Fruit fly (Drosophila melanogaster) whole organism, prepupa: ENCODE data around the gene Setd3.

Experiments used
- Blimp-1 ChIP-seq: fragments of 200-800 bp; sonication (Bioruptor generic); optimal IDR thresholded peaks from 3 replicates; lab custom pipeline; 2017; ENCODE audit warnings: missing biosample characterization, missing genetic modification characterization, mild to moderate bottlenecking, moderate library complexity, missing genetic modification reagents
- CG10631 ChIP-seq: fragments of 200-800 bp; sonication (Bioruptor generic); optimal IDR thresholded peaks from 2 replicates; lab custom pipeline; 2016; ENCODE audit warnings: missing biosample characterization, missing genetic modification characterization
- CG10669 ChIP-seq: fragments of 200-800 bp; sonication (Bioruptor generic); optimal IDR thresholded peaks from 3 replicates; lab custom pipeline; 2018; ENCODE audit warnings: missing biosample characterization, mild to moderate bottlenecking, missing genetic modification characterization, moderate library complexity
- CG11294 ChIP-seq: fragments of 200-800 bp; sonication (Bioruptor generic); IDR thresholded peaks from 2 replicates; pipeline ENCODE4 v1.3.6; 2022; ENCODE audit warnings: missing biosample characterization, missing genetic modification characterization
- CG11762 ChIP-seq: fragments of 200-800 bp; sonication (Bioruptor generic); optimal IDR thresholded peaks from 3 replicates; lab custom pipeline; 2016; ENCODE audit warnings: missing biosample characterization, missing genetic modification characterization; ENCODE audit not compliant: insufficient read depth
- CG11902 ChIP-seq: fragments of 200-800 bp; sonication (Bioruptor generic); optimal IDR thresholded peaks from 3 replicates; lab custom pipeline; 2016; ENCODE audit warnings: missing biosample characterization, missing genetic modification characterization
- CG15336 ChIP-seq: fragments of 200-800 bp; sonication (Bioruptor generic); IDR thresholded peaks from 2 replicates; pipeline ENCODE4 v1.3.6; 2022; ENCODE audit warnings: missing biosample characterization, missing genetic modification characterization
- CG1621 ChIP-seq: fragments of 200-800 bp; sonication (Bioruptor generic); optimal IDR thresholded peaks from 3 replicates; lab custom pipeline; 2018; ENCODE audit warnings: missing biosample characterization, mild to moderate bottlenecking, missing genetic modification characterization
- CG16779 ChIP-seq: fragments of 200-800 bp; sonication (Bioruptor generic); optimal IDR thresholded peaks from 3 replicates; lab custom pipeline; 2017; ENCODE audit warnings: missing biosample characterization, mild to moderate bottlenecking, missing genetic modification characterization
- CG3032 ChIP-seq: fragments of 200-800 bp; optimal IDR thresholded peaks from 2 replicates; lab custom pipeline; 2019; ENCODE audit warnings: missing biosample characterization, mild to moderate bottlenecking, missing genetic modification characterization, moderate library complexity
- CG32006 ChIP-seq: fragments of 200-800 bp; sonication (Bioruptor generic); optimal IDR thresholded peaks from 3 replicates; lab custom pipeline; 2017; ENCODE audit warnings: missing biosample characterization, mild to moderate bottlenecking, missing genetic modification characterization
- CG34406 ChIP-seq: fragments of 200-800 bp; sonication (Bioruptor generic); optimal IDR thresholded peaks from 3 replicates; lab custom pipeline; 2016; ENCODE audit warnings: missing biosample characterization, missing genetic modification characterization
- CG3919 ChIP-seq: fragments of 200-800 bp; sonication (Bioruptor generic); optimal IDR thresholded peaks from 3 replicates; lab custom pipeline; 2016; ENCODE audit warnings: missing biosample characterization, missing genetic modification characterization
- CG4318 ChIP-seq: fragments of 200-800 bp; sonication (Bioruptor generic); optimal IDR thresholded peaks from 3 replicates; lab custom pipeline; 2017; ENCODE audit warnings: missing biosample characterization, mild to moderate bottlenecking, missing genetic modification characterization
- CG6163 ChIP-seq: fragments of 200-800 bp; sonication (Bioruptor generic); IDR thresholded peaks from 3 replicates; pipeline ENCODE4 v1.3.6; 2022; ENCODE audit warnings: missing biosample characterization, missing genetic modification characterization
- CG6792 ChIP-seq: fragments of 200-800 bp; sonication (Bioruptor generic); optimal IDR thresholded peaks from 3 replicates; lab custom pipeline; 2016; ENCODE audit warnings: missing biosample characterization, missing genetic modification characterization
- CG6854 ChIP-seq: fragments of 200-800 bp; sonication (Bioruptor generic); optimal IDR thresholded peaks from 2 replicates; lab custom pipeline; 2017; ENCODE audit warnings: missing biosample characterization, mild to moderate bottlenecking, missing genetic modification characterization
- CG8119 ChIP-seq: fragments of 200-800 bp; sonication (Bioruptor generic); IDR thresholded peaks from 3 replicates; pipeline ENCODE4 v1.3.6; 2022; ENCODE audit warnings: missing biosample characterization, missing genetic modification characterization
- CG8319 ChIP-seq: fragments of 200-800 bp; sonication (Bioruptor generic); optimal IDR thresholded peaks from 3 replicates; lab custom pipeline; 2016; ENCODE audit warnings: missing biosample characterization, missing genetic modification characterization
- CG8632 ChIP-seq: fragments of 200-800 bp; sonication (Bioruptor generic); optimal IDR thresholded peaks from 3 replicates; lab custom pipeline; 2016; ENCODE audit warnings: missing biosample characterization, missing genetic modification characterization
- CG9139 ChIP-seq: fragments of 200-800 bp; sonication (Bioruptor generic); optimal IDR thresholded peaks from 3 replicates; lab custom pipeline; 2017; ENCODE audit warnings: missing biosample characterization, mild to moderate bottlenecking, missing genetic modification characterization
- Eip75B ChIP-seq: fragments of 200-800 bp; sonication (Bioruptor generic); optimal IDR thresholded peaks from 3 replicates; lab custom pipeline; 2016; ENCODE audit warnings: missing biosample characterization, missing genetic modification characterization
- Eip78C ChIP-seq: fragments of 200-800 bp; sonication (Bioruptor generic); peaks from one replicate; lab custom pipeline; 2016; ENCODE audit warnings: missing biosample characterization, missing genetic modification characterization
- Ets21C ChIP-seq: fragments of 200-800 bp; sonication (Bioruptor generic); optimal IDR thresholded peaks from 3 replicates; lab custom pipeline; 2016; ENCODE audit warnings: missing biosample characterization, missing genetic modification characterization
- Ets96B ChIP-seq: fragments of 200-800 bp; optimal IDR thresholded peaks from 2 replicates; lab custom pipeline; 2019; ENCODE audit warnings: missing biosample characterization, mild to moderate bottlenecking, missing genetic modification characterization, moderate library complexity
- Gug ChIP-seq: fragments of 200-800 bp; sonication (Bioruptor generic); IDR thresholded peaks from 2 replicates; pipeline ENCODE4 v1.3.6; 2022; ENCODE audit warnings: missing biosample characterization, missing genetic modification characterization
- Hr38 ChIP-seq: sonication (Bioruptor generic); optimal IDR thresholded peaks from 2 replicates; lab custom pipeline; 2016; ENCODE audit warnings: missing biosample characterization, missing genetic modification characterization
- Hr39 ChIP-seq: fragments of 200-800 bp; sonication (Bioruptor generic); optimal IDR thresholded peaks from 2 replicates; lab custom pipeline; 2016; ENCODE audit warnings: missing biosample characterization, missing genetic modification characterization
- Lpt ChIP-seq: fragments of 200-800 bp; sonication (Bioruptor generic); optimal IDR thresholded peaks from 3 replicates; lab custom pipeline; 2016; ENCODE audit warnings: missing biosample characterization, missing genetic modification characterization
- Met ChIP-seq: fragments of 200-800 bp; sonication (Bioruptor generic); optimal IDR thresholded peaks from 3 replicates; lab custom pipeline; 2016; ENCODE audit warnings: missing biosample characterization, missing genetic modification characterization
- OdsH ChIP-seq: fragments of 200-800 bp; sonication (Bioruptor generic); optimal IDR thresholded peaks from 3 replicates; lab custom pipeline; 2016; ENCODE audit warnings: missing biosample characterization, missing genetic modification characterization
- Sox14 ChIP-seq: fragments of 200-800 bp; sonication (Bioruptor generic); optimal IDR thresholded peaks from 3 replicates; lab custom pipeline; 2016; ENCODE audit warnings: missing biosample characterization, missing genetic modification characterization
- Sox15 ChIP-seq: fragments of 200-800 bp; sonication (Bioruptor generic); optimal IDR thresholded peaks from 3 replicates; lab custom pipeline; 2016; ENCODE audit warnings: missing biosample characterization, missing genetic modification characterization
- achi ChIP-seq: fragments of 200-800 bp; sonication (Bioruptor generic); optimal IDR thresholded peaks from 3 replicates; lab custom pipeline; 2016; ENCODE audit warnings: missing biosample characterization, missing genetic modification characterization
- cyc ChIP-seq: fragments of 200-800 bp; sonication (Bioruptor generic); optimal IDR thresholded peaks from 3 replicates; lab custom pipeline; 2016; ENCODE audit warnings: missing biosample characterization, missing genetic modification characterization
- dac ChIP-seq: fragments of 200-800 bp; sonication (Bioruptor generic); optimal IDR thresholded peaks from 2 replicates; lab custom pipeline; 2017; ENCODE audit warnings: missing biosample characterization, mild to moderate bottlenecking, missing genetic modification characterization
- eg ChIP-seq: fragments of 200-800 bp; sonication (Bioruptor generic); IDR thresholded peaks from 3 replicates; pipeline ENCODE4 v1.3.6; 2022; ENCODE audit warnings: missing biosample characterization, missing genetic modification characterization
- esn ChIP-seq: fragments of 200-800 bp; sonication (Bioruptor generic); optimal IDR thresholded peaks from 2 replicates; lab custom pipeline; 2016; ENCODE audit warnings: missing biosample characterization, mild to moderate bottlenecking, missing genetic modification characterization, moderate library complexity
- fd85E ChIP-seq: fragments of 200-800 bp; sonication (Bioruptor generic); optimal IDR thresholded peaks from 3 replicates; lab custom pipeline; 2016; ENCODE audit warnings: missing biosample characterization, missing genetic modification characterization
- fkh ChIP-seq: fragments of 200-800 bp; sonication (Bioruptor generic); optimal IDR thresholded peaks from 3 replicates; lab custom pipeline; 2017; ENCODE audit warnings: missing biosample characterization, mild to moderate bottlenecking, missing genetic modification characterization, moderate library complexity
- net ChIP-seq: fragments of 200-800 bp; sonication (Bioruptor generic); optimal IDR thresholded peaks from 3 replicates; lab custom pipeline; 2016; ENCODE audit warnings: missing biosample characterization, missing genetic modification characterization
- pdm3 ChIP-seq: fragments of 200-800 bp; sonication (Bioruptor generic); optimal IDR thresholded peaks from 3 replicates; lab custom pipeline; 2016; ENCODE audit warnings: missing biosample characterization, missing genetic modification characterization
- salr ChIP-seq, 2 experiments: fragments of 200-800 bp; sonication (Bioruptor generic); optimal IDR thresholded peaks; 3 replicates each; lab custom pipeline; 2016 to 2018; ENCODE audit warnings: missing biosample characterization in 2 of 2, missing genetic modification characterization in 2 of 2, mild to moderate bottlenecking in 1 of 2
- spab ChIP-seq: fragments of 200-800 bp; sonication (Bioruptor generic); optimal IDR thresholded peaks from 2 replicates; lab custom pipeline; 2017; ENCODE audit warnings: missing biosample characterization, mild to moderate bottlenecking, missing genetic modification characterization, missing genetic modification reagents
- svp ChIP-seq: fragments of 200-800 bp; sonication (Bioruptor generic); peaks from one replicate; lab custom pipeline; 2016; ENCODE audit warnings: missing biosample characterization, missing genetic modification characterization
- topi ChIP-seq: fragments of 200-800 bp; sonication (Bioruptor generic); optimal IDR thresholded peaks from 3 replicates; lab custom pipeline; 2016; ENCODE audit warnings: missing biosample characterization, missing genetic modification characterization
- vri ChIP-seq: fragments of 200-800 bp; sonication (Bioruptor generic); optimal IDR thresholded peaks from 3 replicates; lab custom pipeline; 2016; ENCODE audit warnings: missing biosample characterization, mild to moderate bottlenecking, missing genetic modification characterization

Setd3 gene

DNA sequence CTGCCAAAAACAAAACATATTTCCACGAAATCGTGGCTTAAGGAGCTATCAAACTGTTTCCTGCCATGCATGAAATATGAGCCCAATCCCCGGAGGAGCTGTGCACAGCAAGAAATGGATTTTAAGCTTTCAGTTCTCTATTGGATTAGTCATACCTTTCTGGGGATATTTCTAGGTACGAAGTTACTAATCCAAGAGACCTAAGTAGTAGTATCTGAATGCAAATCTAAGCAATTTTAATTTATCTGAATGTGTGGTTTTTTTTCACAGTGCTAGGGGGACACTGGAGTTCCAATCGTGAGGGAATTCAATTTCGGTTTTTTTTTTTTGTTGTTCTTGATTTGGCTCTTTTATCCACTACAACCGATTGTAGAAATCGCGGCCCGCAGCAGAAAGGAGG, 7.8 kb upstream of the Setd3 start (continued):
- peak; percentile 13 for TF ChIP-seq net (GFP tag; lab: Kevin White, UChicago)
- peak; percentile 28; the same call in 1 of the 3 replicates for TF ChIP-seq eg
- peak; percentile 31 for TF ChIP-seq Hr39 (GFP tag; lab: Kevin White, UChicago)
- no peak for TF ChIP-seq CG4318
- peak; percentile 37 for TF ChIP-seq CG10669 (GFP tag; lab: Kevin White, UChicago)
- no peak for TF ChIP-seq Lpt (GFP tag; lab: Kevin White, UChicago)
- peak; percentile 20 for TF ChIP-seq CG1621 (tag; lab: Kevin White, UChicago)
- TF ChIP-seq CG8319 (GFP tag; lab: Kevin White, UChicago), result no peak
- TF ChIP-seq svp (GFP tag; lab: Kevin White, UChicago), result peak; percentile 76
- peak; percentile 50 for TF ChIP-seq esn (GFP tag; lab: Kevin White, UChicago)
- TF ChIP-seq achi (GFP tag; lab: Kevin White, UChicago), result peak; percentile 3
- TF ChIP-seq CG3919, result peak; percentile 49
- TF ChIP-seq CG11902, result no peak
- TF ChIP-seq dac (GFP tag; lab: Kevin White, UChicago), result no peak
- no peak for TF ChIP-seq CG9139 (GFP tag; lab: Kevin White, UChicago)
- no peak for TF ChIP-seq CG34406 (GFP tag; lab: Kevin White, UChicago)
- TF ChIP-seq CG3032, result peak; percentile 53
- no peak for TF ChIP-seq Blimp-1
- TF ChIP-seq Sox14 (GFP tag; lab: Kevin White, UChicago), result peak; percentile 35
- no peak for TF ChIP-seq CG16779 (tag; lab: Kevin White, UChicago)
- TF ChIP-seq salr (GFP tag; optimal IDR thresholded peaks at IDR 0.05; lab: Kevin White, UChicago), result no peak
- no peak for TF ChIP-seq fkh (GFP tag; lab: Kevin White, UChicago)
- TF ChIP-seq CG32006 (GFP tag; lab: Kevin White, UChicago), result peak; percentile 36
- peak; percentile 2 for TF ChIP-seq cyc
- TF ChIP-seq CG15336 (GFP tag; lab: Robert Waterston, UW), result peak; percentile 41; the same call in 1 of the 2 replicates
- TF ChIP-seq Eip78C, result peak; percentile 79
- peak; percentile 0 for TF ChIP-seq CG8632 (GFP tag; lab: Kevin White, UChicago)
- peak; percentile 21 for TF ChIP-seq Eip75B (GFP tag; lab: Kevin White, UChicago)
- TF ChIP-seq CG11294 (GFP tag; lab: Robert Waterston, UW), result no peak
- peak; percentile 66; the same call in 2 of the 3 replicates for TF ChIP-seq CG6163 (GFP tag; lab: Robert Waterston, UW)
- peak; percentile 47 for TF ChIP-seq Met (GFP tag; lab: Kevin White, UChicago)
- peak; percentile 38 for TF ChIP-seq Ets96B
- no peak for TF ChIP-seq Ets21C
- TF ChIP-seq CG11762 (GFP tag; lab: Kevin White, UChicago), result no peak

DNA sequence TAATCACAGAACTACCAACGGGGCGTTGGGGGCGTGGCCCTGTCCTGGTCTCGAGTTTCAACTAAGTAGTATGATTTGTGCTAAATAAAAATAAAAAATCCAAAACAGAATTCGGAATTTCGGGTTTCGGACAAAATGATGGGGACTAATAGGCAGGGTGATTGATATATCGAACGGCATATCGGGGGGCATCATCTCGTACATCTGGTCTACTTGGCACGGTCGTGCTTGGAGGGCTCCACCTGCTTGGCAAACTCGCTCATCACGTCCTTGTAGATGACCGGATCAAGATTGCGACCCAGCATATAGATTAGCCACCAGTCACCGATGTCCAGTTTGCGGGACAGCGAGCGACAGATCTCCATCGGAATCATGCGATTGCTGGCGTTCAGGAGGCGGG, 5.7 kb upstream of the Setd3 start:
- TF ChIP-seq CG11762 (GFP tag; lab: Kevin White, UChicago) (no peak), svp (GFP tag; lab: Kevin White, UChicago) (peak; percentile 61)

DNA sequence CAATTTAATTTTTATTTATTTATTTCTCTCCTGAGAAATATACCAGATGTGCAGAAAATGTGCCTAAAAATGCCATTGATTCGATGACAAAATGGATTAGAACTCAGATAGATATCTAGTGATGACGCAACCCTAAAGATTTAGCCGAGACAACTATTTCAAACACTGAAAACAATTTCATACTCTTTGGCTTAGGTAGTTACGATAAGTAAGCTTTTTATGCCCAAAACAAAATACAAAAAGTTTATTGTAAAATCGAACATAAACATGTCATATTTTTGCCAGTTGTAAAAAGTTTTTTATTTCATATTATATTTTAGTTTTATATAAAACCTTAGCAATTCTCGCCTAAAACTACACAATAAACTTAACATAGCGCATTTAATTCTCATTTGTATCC, 4.8 kb upstream of the Setd3 start, which contains the start of gene CG3040:
CG3040 (minus strand) TSS at position 54 of the 400 bp plus-strand sequence.
- TF ChIP-seq Hr38 (GFP tag; lab: Kevin White, UChicago) (no peak), Blimp-1 (no peak), Ets21C (no peak), CG8319 (GFP tag; lab: Kevin White, UChicago) (no peak), CG3032 (peak; percentile 31), CG6854 (GFP tag; lab: Kevin White, UChicago) (no peak), Hr39 (GFP tag; lab: Kevin White, UChicago) (peak; percentile 2), fd85E (GFP tag; lab: Kevin White, UChicago) (no peak), topi (GFP tag; lab: Kevin White, UChicago) (peak; percentile 40), CG10631 (GFP tag; lab: Kevin White, UChicago) (peak; percentile 32), Gug (GFP tag; lab: Robert Waterston, UW) (no peak), CG6163 (GFP tag; lab: Robert Waterston, UW) (peak; percentile 39; the same call in 1 of the 3 replicates), OdsH (peak; percentile 19), pdm3 (peak; percentile 42), CG15336 (GFP tag; lab: Robert Waterston, UW) (peak; percentile 51), Eip78C (peak; percentile 66), Sox15 (GFP tag; lab: Kevin White, UChicago) (no peak), spab (GFP tag; lab: Kevin White, UChicago) (no peak), dac (GFP tag; lab: Kevin White, UChicago) (no peak), CG1621 (tag; lab: Kevin White, UChicago) (no peak), CG11762 (GFP tag; lab: Kevin White, UChicago) (no peak), CG8119 (GFP tag; lab: Robert Waterston, UW) (peak; percentile 29; the same call in 2 of the 3 replicates), Ets96B (peak; percentile 30), CG6792 (GFP tag; lab: Kevin White, UChicago) (no peak), CG4318 (no peak), vri (GFP tag; lab: Kevin White, UChicago) (peak; percentile 27), CG3919 (peak; percentile 35), achi (GFP tag; lab: Kevin White, UChicago) (peak; percentile 1)
